Worm (Caenorhabditis elegans) whole organism, L4 larva: ENCODE measurements around the gene cyp-13B2.

ENCODE experiments used
- F26F4.8 ChIP-seq: fragments of 200-800 bp; sonication (Bioruptor generic); conservative IDR thresholded peaks from 2 replicates; pipeline ENCODE4 v1.3.6; 2022; ENCODE audit warnings: missing genetic modification characterization, missing compliant biosample characterization
- T20F7.1 ChIP-seq: fragments of 200-800 bp; sonication (Bioruptor generic); optimal IDR thresholded peaks from 2 replicates; lab custom pipeline; 2018; ENCODE audit warnings: mild to moderate bottlenecking, missing genetic modification characterization, missing compliant biosample characterization
- Y105C5A.15 ChIP-seq: fragments of 200-800 bp; sonication (Bioruptor generic); IDR thresholded peaks from 2 replicates; pipeline ENCODE4 v1.3.6; 2022; ENCODE audit warnings: missing genetic modification characterization, missing compliant biosample characterization
- Y48G9A.11 ChIP-seq: fragments of 200-800 bp; sonication (Bioruptor generic); IDR thresholded peaks from 2 replicates; pipeline ENCODE4 v1.3.6; 2022; ENCODE audit warnings: missing genetic modification reagents, missing genetic modification characterization, missing compliant biosample characterization
- ZK337.2 ChIP-seq: fragments of 200-800 bp; sonication (Bioruptor generic); IDR thresholded peaks from 2 replicates; pipeline ENCODE4 v1.3.6; 2022; ENCODE audit warnings: missing genetic modification reagents, missing genetic modification characterization, missing compliant biosample characterization
- attf-4 ChIP-seq: sonication (generic microtip); optimal IDR thresholded peaks from 3 replicates; lab custom pipeline; 2017; ENCODE audit warnings: missing biosample characterization, missing genetic modification characterization
- ceh-20 ChIP-seq: fragments of 200-800 bp; sonication (Bioruptor generic); IDR thresholded peaks from 2 replicates; pipeline ENCODE4 v1.3.6; 2022; ENCODE audit warnings: missing genetic modification reagents, missing genetic modification characterization, missing compliant biosample characterization
- ceh-28 ChIP-seq: fragments of 150-350 bp; optimal IDR thresholded peaks from 2 replicates; lab custom pipeline; 2014; ENCODE audit warnings: missing biosample characterization, missing genetic modification reagents, missing genetic modification characterization
- ceh-44 ChIP-seq: fragments of 200-800 bp; sonication (Bioruptor generic); IDR thresholded peaks from 2 replicates; pipeline ENCODE4 v1.3.6; 2022; ENCODE audit warnings: missing genetic modification reagents, missing genetic modification characterization, missing compliant biosample characterization
- daf-16 ChIP-seq, 3 experiments: sonication (generic microtip); optimal IDR thresholded peaks; 2 replicates each; lab custom pipeline; 2016 to 2017; ENCODE audit warnings: missing genetic modification characterization in 3 of 3, missing genetic modification reagents in 3 of 3, mild to moderate bottlenecking in 2 of 3, missing compliant biosample characterization in 2 of 3, missing biosample characterization in 1 of 3, moderate library complexity in 1 of 3
- daf-19 ChIP-seq: fragments of 200-800 bp; sonication (Bioruptor generic); conservative IDR thresholded peaks from 2 replicates; pipeline ENCODE4 v1.3.6; 2022; ENCODE audit warnings: missing genetic modification characterization, missing compliant biosample characterization
- daf-8 ChIP-seq: fragments of 200-800 bp; sonication (Bioruptor generic); IDR thresholded peaks from 2 replicates; pipeline ENCODE4 v1.3.6; 2022; ENCODE audit warnings: missing genetic modification characterization, missing compliant biosample characterization
- dmd-6 ChIP-seq: fragments of 200-800 bp; sonication (Bioruptor generic); IDR thresholded peaks from 2 replicates; pipeline ENCODE4 v1.3.6; 2022; ENCODE audit warnings: missing genetic modification reagents, missing genetic modification characterization, missing compliant biosample characterization
- dmd-8 ChIP-seq: fragments of 200-800 bp; sonication (Bioruptor generic); IDR thresholded peaks from 2 replicates; pipeline ENCODE4 v1.3.6; 2022; ENCODE audit warnings: missing genetic modification characterization, missing compliant biosample characterization
- duxl-1 ChIP-seq: sonication (generic microtip); optimal IDR thresholded peaks from 2 replicates; lab custom pipeline; 2016; ENCODE audit warnings: mild to moderate bottlenecking, missing genetic modification characterization, moderate library complexity, missing compliant biosample characterization; ENCODE audit not compliant: poor library complexity
- hlh-30 ChIP-seq: sonication (generic microtip); optimal IDR thresholded peaks from 2 replicates; lab custom pipeline; 2017; ENCODE audit warnings: antibody characterized with exemption, mild to moderate bottlenecking, missing genetic modification characterization, missing compliant biosample characterization; ENCODE audit not compliant: insufficient read depth
- jun-1 ChIP-seq: fragments of 150-350 bp; optimal IDR thresholded peaks from 2 replicates; lab custom pipeline; 2014; ENCODE audit warnings: missing biosample characterization, missing genetic modification reagents, missing genetic modification characterization
- lim-7 ChIP-seq: fragments of 200-800 bp; sonication (Bioruptor generic); IDR thresholded peaks from 2 replicates; pipeline ENCODE4 v1.3.6; 2022; ENCODE audit warnings: missing genetic modification characterization, missing compliant biosample characterization
- lin-1 ChIP-seq: fragments of 200-800 bp; sonication (Bioruptor generic); IDR thresholded peaks from 2 replicates; pipeline ENCODE4 v1.3.6; 2022; ENCODE audit warnings: missing genetic modification reagents, missing genetic modification characterization, missing compliant biosample characterization
- lin-13 ChIP-seq: fragments of 150-350 bp; optimal IDR thresholded peaks from 2 replicates; lab custom pipeline; 2014; ENCODE audit warnings: missing biosample characterization, missing genetic modification reagents, missing genetic modification characterization
- lin-15B ChIP-seq: fragments of 150-350 bp; sonication (generic microtip); optimal IDR thresholded peaks from 3 replicates; lab custom pipeline; 2014; ENCODE audit warnings: missing biosample characterization, missing genetic modification characterization
- lir-3 ChIP-seq: sonication (generic microtip); optimal IDR thresholded peaks from 2 replicates; lab custom pipeline; 2016; ENCODE audit warnings: mild to moderate bottlenecking, missing genetic modification characterization, missing compliant biosample characterization
- lsy-2 ChIP-seq, 2 experiments: fragments of 150-350 bp in 1 of 2; sonication (generic microtip) in 1 of 2; optimal IDR thresholded peaks; 2 replicates each; lab custom pipeline; 2014 to 2017; ENCODE audit warnings: missing biosample characterization in 2 of 2, missing genetic modification characterization in 2 of 2
- madf-5 ChIP-seq, 2 experiments: fragments of 200-800 bp; sonication (Bioruptor generic); IDR thresholded peaks; 2 replicates each; pipeline ENCODE4 v1.3.6; 2022; ENCODE audit warnings: missing compliant biosample characterization in 2 of 2, missing genetic modification characterization in 2 of 2
- madf-9 ChIP-seq: fragments of 200-800 bp; sonication (Bioruptor generic); conservative IDR thresholded peaks from 2 replicates; pipeline ENCODE4 v1.3.6; 2022; ENCODE audit warnings: missing genetic modification reagents, missing genetic modification characterization, missing compliant biosample characterization
- mdt-29 ChIP-seq: fragments of 200-800 bp; sonication (Bioruptor generic); IDR thresholded peaks from 2 replicates; pipeline ENCODE4 v1.3.6; 2022; ENCODE audit warnings: missing genetic modification reagents, missing genetic modification characterization, missing compliant biosample characterization
- mep-1 ChIP-seq: fragments of 150-350 bp; sonication (generic microtip); optimal IDR thresholded peaks from 3 replicates; lab custom pipeline; 2014; ENCODE audit warnings: missing biosample characterization, missing genetic modification characterization
- mxl-2 ChIP-seq: fragments of 200-800 bp; sonication (Bioruptor generic); conservative IDR thresholded peaks from 2 replicates; pipeline ENCODE4 v1.3.6; 2022; ENCODE audit warnings: missing genetic modification reagents, missing genetic modification characterization, missing compliant biosample characterization
- nhr-10 ChIP-seq: fragments of 150-350 bp; optimal IDR thresholded peaks from 2 replicates; lab custom pipeline; 2014; ENCODE audit warnings: missing biosample characterization, missing genetic modification characterization
- nhr-102 ChIP-seq: sonication (generic microtip); optimal IDR thresholded peaks from 2 replicates; lab custom pipeline; 2016; ENCODE audit warnings: mild to moderate bottlenecking, missing genetic modification characterization, moderate library complexity, missing compliant biosample characterization
- nhr-11 ChIP-seq: fragments of 150-350 bp; optimal IDR thresholded peaks from 2 replicates; lab custom pipeline; 2014; ENCODE audit warnings: missing biosample characterization, missing genetic modification characterization
- nhr-237 ChIP-seq: sonication (generic microtip); optimal IDR thresholded peaks from 2 replicates; lab custom pipeline; 2017; ENCODE audit warnings: missing biosample characterization, missing genetic modification characterization
- nhr-25 ChIP-seq: sonication (generic microtip); optimal IDR thresholded peaks from 2 replicates; lab custom pipeline; 2017; ENCODE audit warnings: missing genetic modification characterization, mild to moderate bottlenecking, missing compliant biosample characterization, antibody characterized with exemption, moderate library complexity, borderline replicate concordance; ENCODE audit not compliant: insufficient read depth
- nhr-41 ChIP-seq: fragments of 200-800 bp; sonication (Bioruptor generic); IDR thresholded peaks from 2 replicates; pipeline ENCODE4 v1.3.6; 2022; ENCODE audit warnings: missing genetic modification reagents, missing genetic modification characterization, missing compliant biosample characterization
- nhr-48 ChIP-seq: sonication (generic microtip); optimal IDR thresholded peaks from 2 replicates; lab custom pipeline; 2016; ENCODE audit warnings: mild to moderate bottlenecking, missing genetic modification characterization, missing compliant biosample characterization
- nhr-6 ChIP-seq: fragments of 150-350 bp; optimal IDR thresholded peaks from 2 replicates; lab custom pipeline; 2014; ENCODE audit warnings: missing biosample characterization, missing genetic modification characterization
- pha-4 ChIP-seq, 2 experiments: fragments of 150-350 bp in 1 of 2; fragments of 200-800 bp in 1 of 2; sonication (Bioruptor generic) in 1 of 2; IDR thresholded peaks in 1 of 2; optimal IDR thresholded peaks in 1 of 2; 2 replicates each; pipeline versions ENCODE4 v1.3.6 to Lab custom; 2014 to 2022; ENCODE audit warnings: missing genetic modification characterization in 2 of 2, missing genetic modification reagents in 2 of 2, missing biosample characterization in 1 of 2, missing compliant biosample characterization in 1 of 2
- php-3 ChIP-seq: fragments of 200-800 bp; sonication (Bioruptor generic); IDR thresholded peaks from 2 replicates; pipeline ENCODE4 v1.3.6; 2022; ENCODE audit warnings: missing genetic modification reagents, missing genetic modification characterization, missing compliant biosample characterization
- pqm-1 ChIP-seq: sonication (generic microtip); optimal IDR thresholded peaks from 2 replicates; lab custom pipeline; 2017; ENCODE audit warnings: missing biosample characterization, missing genetic modification characterization
- rbr-2 ChIP-seq: sonication (generic microtip); optimal IDR thresholded peaks from 2 replicates; lab custom pipeline; 2016; ENCODE audit warnings: missing genotype, missing genetic modification characterization, missing compliant biosample characterization
- snpc-1.2 ChIP-seq: fragments of 200-800 bp; sonication (Bioruptor generic); IDR thresholded peaks from 2 replicates; pipeline ENCODE4 v1.3.6; 2022; ENCODE audit warnings: missing genetic modification reagents, missing genetic modification characterization, missing compliant biosample characterization
- tag-97 ChIP-seq: fragments of 200-800 bp; sonication (Bioruptor generic); IDR thresholded peaks from 2 replicates; pipeline ENCODE4 v1.3.6; 2022; ENCODE audit warnings: missing genetic modification characterization, missing compliant biosample characterization
- tra-1 ChIP-seq: fragments of 200-800 bp; sonication (Bioruptor generic); IDR thresholded peaks from 2 replicates; pipeline ENCODE4 v1.3.6; 2022; ENCODE audit warnings: missing genetic modification reagents, missing genetic modification characterization, missing compliant biosample characterization
- zag-1 ChIP-seq: fragments of 150-350 bp; optimal IDR thresholded peaks from 2 replicates; lab custom pipeline; 2014; ENCODE audit warnings: missing biosample characterization, missing genetic modification characterization
- zfp-3 ChIP-seq: fragments of 200-800 bp; sonication (Bioruptor generic); conservative IDR thresholded peaks from 2 replicates; pipeline ENCODE4 v1.3.6; 2022; ENCODE audit warnings: missing genetic modification reagents, missing genetic modification characterization, missing compliant biosample characterization
- ztf-11 ChIP-seq: fragments of 150-350 bp; optimal IDR thresholded peaks from 2 replicates; lab custom pipeline; 2014; ENCODE audit warnings: missing biosample characterization, missing genetic modification characterization
- ztf-7 ChIP-seq: fragments of 150-350 bp; optimal IDR thresholded peaks from 2 replicates; lab custom pipeline; 2014; ENCODE audit warnings: missing biosample characterization, missing genetic modification characterization

The cyp-13B2 gene

DNA sequence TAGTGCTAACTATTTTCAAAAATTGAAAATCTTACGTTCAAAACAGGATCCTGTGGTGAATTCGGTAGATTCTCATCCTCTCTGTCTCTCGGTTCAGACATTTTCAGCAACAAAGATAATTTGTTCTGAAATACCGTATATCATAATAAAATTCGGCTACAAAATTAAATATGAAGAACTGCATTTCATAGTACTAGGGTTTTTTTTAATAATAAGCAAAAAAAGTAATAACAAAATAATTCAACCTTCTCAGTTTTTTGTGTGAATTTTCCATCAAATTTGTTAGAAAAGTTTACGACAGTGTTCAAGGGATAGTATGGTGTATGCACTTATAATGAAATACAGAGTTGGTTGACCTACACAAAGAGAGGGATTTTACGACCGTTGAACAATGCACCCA lies 2.2 kb upstream of the cyp-13B2 start, which contains the start of gene K06G5.3:
TSS of gene K06G5.3 (minus strand) at position 101 of the 400 bp plus-strand sequence.
- TF ChIP-seq pqm-1 (tag; lab: Kevin White, UChicago) (no peak), lir-3 (tag; lab: Kevin White, UChicago) (no peak), jun-1 (no peak), mep-1 (no peak), nhr-25 (tag; lab: Kevin White, UChicago) (no peak), nhr-237 (tag; lab: Kevin White, UChicago) (no peak), daf-8 (GFP tag; lab: Robert Waterston, UW) (no peak), dmd-6 (GFP tag; lab: Robert Waterston, UW) (no peak)

DNA sequence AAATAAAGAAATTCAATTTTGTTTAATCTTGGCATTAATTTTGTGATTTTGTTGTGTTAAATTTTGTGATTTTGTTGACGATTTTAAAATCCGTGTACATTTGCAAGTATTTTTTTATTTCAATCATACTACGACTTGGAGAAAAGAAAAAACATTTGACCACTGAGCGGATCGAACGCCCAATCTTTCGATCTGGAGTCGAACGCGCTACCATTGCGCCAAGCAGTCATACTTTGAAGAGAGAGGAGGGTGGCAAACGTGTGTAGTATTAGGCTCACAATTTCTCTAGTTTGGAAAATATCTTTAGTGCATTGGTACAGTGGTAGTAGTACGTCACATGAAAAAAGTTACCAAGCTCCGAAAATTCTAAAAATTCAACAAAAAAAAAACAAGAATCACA lies 3.4 kb downstream of the cyp-13B2 start:
- no peak for TF ChIP-seq ceh-28 (tag; lab: Kevin White, UChicago)
- TF ChIP-seq lim-7 (GFP tag; lab: Robert Waterston, UW): peak; percentile 89
- TF ChIP-seq zfp-3 (GFP tag; lab: Robert Waterston, UW): no peak
- peak; percentile 25 for TF ChIP-seq rbr-2 (tag; lab: Kevin White, UChicago)
- TF ChIP-seq ZK337.2 (GFP tag; lab: Robert Waterston, UW): no peak
- peak; percentile 28 for TF ChIP-seq ztf-7
- peak; percentile 76; the same call in 1 of the 2 replicates for TF ChIP-seq ceh-44 (GFP tag; lab: Robert Waterston, UW)
- peak; percentile 42 for TF ChIP-seq nhr-102 (tag; lab: Kevin White, UChicago)
- no peak for TF ChIP-seq T20F7.1 (GFP tag; lab: Kevin White, UChicago)
- 0 out of 2 replicates have a peak, but pooled peaks have one; percentile 49 for TF ChIP-seq daf-8 (GFP tag; lab: Robert Waterston, UW)
- TF ChIP-seq lsy-2 (tag; optimal IDR thresholded peaks at IDR 0.05; lab: Kevin White, UChicago): no peak
- 0 out of 4 replicates have a peak, but pooled peaks of 1 of the 2 experiments have one; percentile 50 for TF ChIP-seq madf-5 (GFP tag; IDR thresholded peaks at IDR 0.05; lab: Robert Waterston, UW)
- TF ChIP-seq nhr-41 (GFP tag; lab: Robert Waterston, UW): 0 out of 2 replicates have a peak, but pooled peaks have one; percentile 25
- no peak for TF ChIP-seq nhr-10
- peak; percentile 48; the same call in 1 of the 2 replicates for TF ChIP-seq Y105C5A.15
- no peak for TF ChIP-seq mep-1
- peak; percentile 61 for TF ChIP-seq lin-13 (GFP tag; lab: Kevin White, UChicago)
- peak; percentile 60 for TF ChIP-seq nhr-6 (tag; lab: Kevin White, UChicago)
- TF ChIP-seq dmd-8 (GFP tag; lab: Robert Waterston, UW): 0 out of 2 replicates have a peak, but pooled peaks have one; percentile 64
- TF ChIP-seq F26F4.8 (GFP tag; lab: Robert Waterston, UW): peak; percentile 88
- TF ChIP-seq ztf-11 (tag; lab: Kevin White, UChicago): no peak
- no peak for TF ChIP-seq zag-1 (tag; lab: Kevin White, UChicago)
- no peak for TF ChIP-seq lin-15B
- TF ChIP-seq pha-4 (GFP tag; IDR thresholded peaks at IDR 0.05; lab: Robert Waterston, UW): peak; percentile 71; the same call in 1 of the 2 replicates
- no peak for TF ChIP-seq pha-4 (tag; optimal IDR thresholded peaks at IDR 0.05; lab: Kevin White, UChicago)
- no peak for TF ChIP-seq hlh-30 (tag; lab: Kevin White, UChicago)
- no peak for TF ChIP-seq daf-19 (GFP tag; lab: Robert Waterston, UW)
- no peak for TF ChIP-seq mdt-29
- peak; percentile 14 for TF ChIP-seq nhr-11 (tag; lab: Kevin White, UChicago)
- peak; percentile 20 for TF ChIP-seq nhr-48 (tag; lab: Kevin White, UChicago)
- peak in 1 of 2 experiments; percentile 68 for TF ChIP-seq daf-16 (GFP tag; optimal IDR thresholded peaks at IDR 0.05; lab: Kevin White, UChicago)
- TF ChIP-seq daf-16 (tag; optimal IDR thresholded peaks at IDR 0.05; lab: Kevin White, UChicago): peak; percentile 59
- no peak for TF ChIP-seq ceh-20 (GFP tag; lab: Robert Waterston, UW)
- peak; percentile 47; the same call in 1 of the 2 replicates for TF ChIP-seq snpc-1.2 (GFP tag; lab: Robert Waterston, UW)
- no peak for TF ChIP-seq Y48G9A.11 (GFP tag; lab: Robert Waterston, UW)
- no peak; the same call in 1 of the 2 replicates for TF ChIP-seq lin-1 (GFP tag; lab: Robert Waterston, UW)
- TF ChIP-seq tra-1 (GFP tag; lab: Robert Waterston, UW): peak; percentile 48; the same call in 1 of the 2 replicates
- TF ChIP-seq tag-97 (GFP tag; lab: Robert Waterston, UW): no peak
- TF ChIP-seq madf-9 (GFP tag; lab: Robert Waterston, UW): no peak
- peak; percentile 61 for TF ChIP-seq duxl-1 (tag; lab: Kevin White, UChicago)
- peak; percentile 50; the same call in 1 of the 2 replicates for TF ChIP-seq dmd-6 (GFP tag; lab: Robert Waterston, UW)
- no peak for TF ChIP-seq attf-4 (tag; lab: Kevin White, UChicago)
- TF ChIP-seq mxl-2: no peak
- no peak for TF ChIP-seq php-3 (GFP tag; lab: Robert Waterston, UW)
